Fruit fly (Drosophila melanogaster): ENCODE results near the gene CG11590.
A peak's percentile ranks its signal among the peaks of the same experiment; 100 is the strongest.

The CG11590 gene

DNA sequence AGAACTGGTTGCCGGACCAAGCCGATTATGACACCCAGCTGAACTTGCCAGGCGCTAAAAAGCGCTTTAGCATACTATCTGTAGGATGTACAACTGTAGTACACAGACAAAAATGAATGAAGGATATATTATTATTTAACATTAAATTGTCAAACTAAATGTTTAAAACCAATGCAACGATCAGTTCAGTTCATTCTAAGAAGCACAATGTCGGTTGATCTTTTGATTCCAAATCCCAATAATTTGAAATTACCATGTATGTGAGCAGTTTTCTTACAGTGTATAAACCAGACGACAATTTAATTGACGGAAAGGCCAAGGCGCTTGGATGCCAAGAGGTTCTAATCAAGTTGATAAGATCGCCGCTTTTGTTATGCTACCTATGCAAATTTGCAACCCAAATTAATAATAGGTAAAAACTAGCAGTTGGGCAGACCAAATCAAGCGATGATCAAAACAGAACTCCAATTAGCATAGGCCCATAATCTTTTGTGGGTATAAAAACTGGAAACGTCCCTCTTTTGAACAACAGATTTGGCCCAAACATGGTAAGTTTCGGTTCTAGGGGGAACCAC lies 30.8 kb upstream of the CG11590 start, which contains the start of gene CG12480:
TSS of gene CG12480 (plus strand) at position 525 of the 575 bp plus-strand sequence.
- no peak for TF ChIP-seq CG8319 (GFP tag; optimal IDR thresholded peaks at IDR 0.05)
- peak; percentile 52; the same call in 1 of the 3 replicates for TF ChIP-seq eg (GFP tag; IDR thresholded peaks at IDR 0.05)
- peak; percentile 44 for TF ChIP-seq svp (GFP tag)
- TF ChIP-seq OdsH (GFP tag; optimal IDR thresholded peaks at IDR 0.05): peak; percentile 3
- TF ChIP-seq Ets96B (tag; optimal IDR thresholded peaks at IDR 0.05): no peak
- TF ChIP-seq Hr38 (GFP tag; optimal IDR thresholded peaks at IDR 0.05): no peak
- peak; percentile 43 for TF ChIP-seq Eip78C (GFP tag)
- TF ChIP-seq CG1621 (tag; optimal IDR thresholded peaks at IDR 0.05): no peak
- no peak for TF ChIP-seq Sox14 (GFP tag; optimal IDR thresholded peaks at IDR 0.05)
- TF ChIP-seq salr (GFP tag; optimal IDR thresholded peaks at IDR 0.05): no peak
- TF ChIP-seq ss (GFP tag; optimal IDR thresholded peaks at IDR 0.05): no peak
- peak; percentile 7 for TF ChIP-seq CG3919 (GFP tag; optimal IDR thresholded peaks at IDR 0.05)
- no peak for TF ChIP-seq Sox15 (GFP tag; optimal IDR thresholded peaks at IDR 0.05)
- TF ChIP-seq dac (GFP tag; optimal IDR thresholded peaks at IDR 0.05): no peak
- no peak for TF ChIP-seq CG7368 (GFP tag; optimal IDR thresholded peaks at IDR 0.05)
- no peak for TF ChIP-seq achi (GFP tag; optimal IDR thresholded peaks at IDR 0.05)
- TF ChIP-seq CG11294 (GFP tag; IDR thresholded peaks at IDR 0.05): no peak
- TF ChIP-seq CG32006 (GFP tag; optimal IDR thresholded peaks at IDR 0.05): peak; percentile 17
- no peak for TF ChIP-seq cyc (GFP tag; optimal IDR thresholded peaks at IDR 0.05)
- TF ChIP-seq Smox (GFP tag; optimal IDR thresholded peaks at IDR 0.05): no peak
- TF ChIP-seq CG6808 (GFP tag; optimal IDR thresholded peaks at IDR 0.05): no peak
- no peak for TF ChIP-seq Sox102F (GFP tag; optimal IDR thresholded peaks at IDR 0.05)
- TF ChIP-seq spab (GFP tag; optimal IDR thresholded peaks at IDR 0.05): no peak

- TF ChIP-seq dsx (GFP tag; optimal IDR thresholded peaks at IDR 0.05; ENCODE audit: poor library complexity, severe bottlenecking) (no peak), Lpt (GFP tag; optimal IDR thresholded peaks at IDR 0.05) (no peak), vri (GFP tag; optimal IDR thresholded peaks at IDR 0.05) (no peak), CG9139 (GFP tag; optimal IDR thresholded peaks at IDR 0.05) (no peak), Eip93F (GFP tag; optimal IDR thresholded peaks at IDR 0.05) (no peak), Gug (GFP tag; IDR thresholded peaks at IDR 0.05) (no peak), Met (GFP tag; optimal IDR thresholded peaks at IDR 0.05) (no peak), cyc (GFP tag; optimal IDR thresholded peaks at IDR 0.05) (no peak), lz (GFP tag; optimal IDR thresholded peaks at IDR 0.05) (no peak), Smox (GFP tag; optimal IDR thresholded peaks at IDR 0.05) (no peak), CG10669 (GFP tag; optimal IDR thresholded peaks at IDR 0.05) (no peak)
Observed at dm6 chrX:14172524-14172923, 27.5 kb upstream of the CG11590 start, which contains the start of gene betaNACtes1. betaNACtes1 (minus strand) TSS chrX:14172624.

dm6 chrX:14173654-14174053 lies 26.3 kb upstream of the CG11590 start:
- TF ChIP-seq Met (GFP tag; optimal IDR thresholded peaks at IDR 0.05): no peak
- no peak for TF ChIP-seq Smox (GFP tag; optimal IDR thresholded peaks at IDR 0.05)
- TF ChIP-seq lz (GFP tag; optimal IDR thresholded peaks at IDR 0.05): no peak
- TF ChIP-seq ss (GFP tag; optimal IDR thresholded peaks at IDR 0.05): no peak
- TF ChIP-seq CG6792 (GFP tag; optimal IDR thresholded peaks at IDR 0.05): no peak
- no peak for TF ChIP-seq esn (GFP tag; optimal IDR thresholded peaks at IDR 0.05)
- TF ChIP-seq CG15336 (GFP tag; IDR thresholded peaks at IDR 0.05): no peak
- no peak for TF ChIP-seq Ets96B (tag; optimal IDR thresholded peaks at IDR 0.05)
- TF ChIP-seq CG3032 (tag; optimal IDR thresholded peaks at IDR 0.05): no peak

dm6 chrX:14174456-14174855 lies 25.5 kb upstream of the CG11590 start, which contains the start of gene CG1368:
CG1368 (plus strand) TSS chrX:14174756.
- TF ChIP-seq fd85E (GFP tag; optimal IDR thresholded peaks at IDR 0.05) (no peak), CG10669 (GFP tag; optimal IDR thresholded peaks at IDR 0.05) (no peak), dac (GFP tag; optimal IDR thresholded peaks at IDR 0.05) (no peak), spab (GFP tag; optimal IDR thresholded peaks at IDR 0.05) (no peak), CG3032 (tag; optimal IDR thresholded peaks at IDR 0.05) (no peak), acj6 (GFP tag; optimal IDR thresholded peaks at IDR 0.05) (no peak), Lpt (GFP tag; optimal IDR thresholded peaks at IDR 0.05) (no peak), CG11902 (GFP tag; optimal IDR thresholded peaks at IDR 0.05) (no peak), lz (GFP tag; optimal IDR thresholded peaks at IDR 0.05) (no peak), achi (GFP tag; optimal IDR thresholded peaks at IDR 0.05) (no peak), Blimp-1 (GFP tag; optimal IDR thresholded peaks at IDR 0.05) (no peak), CG15336 (GFP tag; IDR thresholded peaks at IDR 0.05) (no peak), CG8119 (GFP tag; IDR thresholded peaks at IDR 0.05) (no peak), net (GFP tag; optimal IDR thresholded peaks at IDR 0.05) (no peak), CG4318 (GFP tag; optimal IDR thresholded peaks at IDR 0.05) (no peak)

All from whole organism, prepupa.